Fruit fly (Drosophila melanogaster) whole organism, embryonic: ENCODE results near the gene CG5815.

ENCODE experiments used
- Adf1 ChIP-seq: fragments of 200-800 bp; sonication (Bioruptor generic); IDR thresholded peaks from 2 replicates; pipeline ENCODE4 v1.3.6; 2022; ENCODE audit warnings: missing biosample characterization, missing genetic modification characterization
- Aef1 ChIP-seq: fragments of 200-800 bp; sonication (Bioruptor generic); IDR thresholded peaks from 3 replicates; pipeline ENCODE4 v1.3.6; 2022; ENCODE audit warnings: missing biosample characterization, missing genetic modification characterization
- Atf-2 ChIP-seq: fragments of 200-800 bp; sonication (Bioruptor generic); optimal IDR thresholded peaks from 2 replicates; lab custom pipeline; 2016; ENCODE audit warnings: missing biosample characterization, missing genetic modification characterization
- C15 ChIP-seq: fragments of 200-800 bp; sonication (Bioruptor generic); IDR thresholded peaks from 3 replicates; pipeline ENCODE4 v1.3.6; 2022; ENCODE audit warnings: missing biosample characterization, missing genetic modification characterization
- CG10209 ChIP-seq: fragments of 200-800 bp; sonication (Bioruptor generic); optimal IDR thresholded peaks from 3 replicates; lab custom pipeline; 2017; ENCODE audit warnings: missing biosample characterization, mild to moderate bottlenecking, missing genetic modification characterization, missing genetic modification reagents
- CG10267 ChIP-seq: fragments of 200-800 bp; sonication (Bioruptor generic); optimal IDR thresholded peaks from 2 replicates; lab custom pipeline; 2018; ENCODE audit warnings: missing biosample characterization, mild to moderate bottlenecking, missing genetic modification characterization, moderate library complexity
- CG10543 ChIP-seq: fragments of 200-800 bp; sonication (Bioruptor generic); optimal IDR thresholded peaks from 3 replicates; lab custom pipeline; 2017; ENCODE audit warnings: missing biosample characterization, mild to moderate bottlenecking, missing genetic modification characterization, moderate library complexity
- CG13296 ChIP-seq: fragments of 200-800 bp; sonication (Bioruptor generic); optimal IDR thresholded peaks from 3 replicates; lab custom pipeline; 2018; ENCODE audit warnings: missing biosample characterization, mild to moderate bottlenecking, missing genetic modification characterization
- CG17612 ChIP-seq: fragments of 200-800 bp; sonication (Bioruptor generic); IDR thresholded peaks from 2 replicates; pipeline ENCODE4 v1.3.6; 2022; ENCODE audit warnings: missing biosample characterization, missing genetic modification characterization
- CG18619 ChIP-seq: fragments of 200-800 bp; sonication (Bioruptor generic); optimal IDR thresholded peaks from 3 replicates; lab custom pipeline; 2017; ENCODE audit warnings: missing biosample characterization, mild to moderate bottlenecking, missing genetic modification characterization
- CG2678 ChIP-seq: fragments of 200-800 bp; sonication (Bioruptor generic); optimal IDR thresholded peaks from 3 replicates; lab custom pipeline; 2019; ENCODE audit warnings: missing biosample characterization, mild to moderate bottlenecking, missing genetic modification characterization, moderate library complexity
- CG31388 ChIP-seq: fragments of 200-800 bp; sonication (Bioruptor generic); optimal IDR thresholded peaks from 2 replicates; lab custom pipeline; 2016; ENCODE audit warnings: missing biosample characterization, missing genetic modification characterization
- CG3281 ChIP-seq: fragments of 200-800 bp; sonication (Bioruptor generic); optimal IDR thresholded peaks from 3 replicates; lab custom pipeline; 2017; ENCODE audit warnings: missing biosample characterization, mild to moderate bottlenecking, missing genetic modification characterization
- CG34376 ChIP-seq: fragments of 200-800 bp; sonication (Bioruptor generic); optimal IDR thresholded peaks from 2 replicates; lab custom pipeline; 2018; ENCODE audit warnings: missing biosample characterization, mild to moderate bottlenecking, missing genetic modification characterization
- CG34422 ChIP-seq: fragments of 200-800 bp; sonication (Bioruptor generic); IDR thresholded peaks from 3 replicates; pipeline ENCODE4 v1.3.6; 2022; ENCODE audit warnings: missing biosample characterization, missing genetic modification characterization
- CG8388 ChIP-seq: fragments of 200-800 bp; sonication (Bioruptor generic); optimal IDR thresholded peaks from 2 replicates; lab custom pipeline; 2019; ENCODE audit warnings: missing biosample characterization, mild to moderate bottlenecking, missing genetic modification characterization, moderate library complexity
- CoRest ChIP-seq: fragments of 200-800 bp; sonication (Bioruptor generic); optimal IDR thresholded peaks from 3 replicates; lab custom pipeline; 2018; ENCODE audit warnings: missing biosample characterization, mild to moderate bottlenecking, missing genetic modification characterization, moderate library complexity
- Drgx ChIP-seq: fragments of 200-800 bp; sonication (Bioruptor generic); IDR thresholded peaks from 2 replicates; pipeline ENCODE4 v1.3.6; 2022; ENCODE audit warnings: missing biosample characterization, missing genetic modification characterization
- H2.0 ChIP-seq: fragments of 200-800 bp; sonication (Bioruptor generic); IDR thresholded peaks from 2 replicates; pipeline ENCODE4 v1.3.6; 2022; ENCODE audit warnings: missing biosample characterization, missing genetic modification characterization
- Hr3 ChIP-seq: fragments of 200-800 bp; sonication (Bioruptor generic); optimal IDR thresholded peaks from 3 replicates; lab custom pipeline; 2016; ENCODE audit warnings: missing biosample characterization, missing genetic modification characterization
- Hsf ChIP-seq: fragments of 200-800 bp; sonication (Bioruptor generic); optimal IDR thresholded peaks from 3 replicates; lab custom pipeline; 2016; ENCODE audit warnings: missing biosample characterization, missing genetic modification characterization
- Lhr ChIP-seq: fragments of 200-800 bp; sonication (Bioruptor generic); optimal IDR thresholded peaks from 3 replicates; lab custom pipeline; 2017; ENCODE audit warnings: mild to moderate bottlenecking, missing biosample characterization, missing genetic modification reagents, missing genetic modification characterization
- PHDP ChIP-seq: fragments of 200-800 bp; sonication (Bioruptor generic); optimal IDR thresholded peaks from 3 replicates; lab custom pipeline; 2018; ENCODE audit warnings: missing biosample characterization, mild to moderate bottlenecking, missing genetic modification characterization, moderate library complexity
- Pdp1 ChIP-seq, 2 experiments: fragments of 200-800 bp; sonication (Bioruptor generic); optimal IDR thresholded peaks; 3 replicates each; lab custom pipeline; 2016; ENCODE audit warnings: missing biosample characterization in 2 of 2, missing genetic modification characterization in 2 of 2, mild to moderate bottlenecking in 1 of 2, moderate library complexity in 1 of 2
- Rfx ChIP-seq: fragments of 200-800 bp; sonication (Bioruptor generic); IDR thresholded peaks from 2 replicates; pipeline ENCODE4 v1.3.6; 2022; ENCODE audit warnings: missing biosample characterization, missing genetic modification characterization
- Spps ChIP-seq: fragments of 200-800 bp; sonication (Bioruptor generic); optimal IDR thresholded peaks from 2 replicates; lab custom pipeline; 2018; ENCODE audit warnings: missing biosample characterization, mild to moderate bottlenecking, missing genetic modification characterization
- Xbp1 ChIP-seq: fragments of 200-800 bp; sonication (Bioruptor generic); optimal IDR thresholded peaks from 3 replicates; lab custom pipeline; 2016; ENCODE audit warnings: missing biosample characterization, mild to moderate bottlenecking, missing genetic modification characterization
- ato ChIP-seq: fragments of 200-800 bp; sonication (Bioruptor generic); IDR thresholded peaks from 2 replicates; pipeline ENCODE4 v1.3.6; 2022; ENCODE audit warnings: missing biosample characterization, missing genetic modification characterization; ENCODE audit not compliant: partially characterized antibody
- az2 ChIP-seq: fragments of 200-800 bp; sonication (Bioruptor generic); optimal IDR thresholded peaks from 3 replicates; lab custom pipeline; 2016; ENCODE audit warnings: missing biosample characterization, missing genetic modification characterization
- crol ChIP-seq: fragments of 200-800 bp; sonication (Bioruptor generic); IDR thresholded peaks from 2 replicates; pipeline ENCODE4 v1.3.6; 2022; ENCODE audit warnings: missing biosample characterization, missing genetic modification characterization
- danr ChIP-seq: fragments of 200-800 bp; sonication (Bioruptor generic); IDR thresholded peaks from 2 replicates; pipeline ENCODE4 v1.3.6; 2022; ENCODE audit warnings: missing biosample characterization, missing genetic modification characterization
- dysf ChIP-seq: fragments of 200-800 bp; sonication (Bioruptor generic); IDR thresholded peaks from 3 replicates; pipeline ENCODE4 v1.3.6; 2022; ENCODE audit warnings: missing biosample characterization, missing genetic modification characterization
- ems ChIP-seq: fragments of 200-800 bp; sonication (Bioruptor generic); optimal IDR thresholded peaks from 3 replicates; lab custom pipeline; 2016; ENCODE audit warnings: missing biosample characterization, missing genetic modification characterization
- gsb ChIP-seq: fragments of 200-800 bp; sonication (Bioruptor generic); IDR thresholded peaks from 2 replicates; pipeline ENCODE4 v1.3.6; 2022; ENCODE audit warnings: missing biosample characterization, missing genetic modification characterization
- hkb ChIP-seq, 2 experiments: fragments of 200-800 bp in 1 of 2; fragments of >200 bp in 1 of 2; sonication (Bioruptor generic) in 1 of 2; IDR thresholded peaks in 1 of 2; optimal IDR thresholded peaks in 1 of 2; 2 replicates each; pipeline versions ENCODE4 v1.3.6 to Lab custom; 2017 to 2022; ENCODE audit warnings: missing biosample characterization in 1 of 2, missing genetic modification characterization in 1 of 2
- lab ChIP-seq: fragments of 200-800 bp; sonication (Bioruptor generic); optimal IDR thresholded peaks from 3 replicates; lab custom pipeline; 2017; ENCODE audit warnings: missing biosample characterization, missing genetic modification characterization, mild to moderate bottlenecking, moderate library complexity, missing genetic modification reagents
- lmd ChIP-seq: fragments of 200-800 bp; sonication (Bioruptor generic); IDR thresholded peaks from 2 replicates; pipeline ENCODE4 v1.3.6; 2022; ENCODE audit warnings: missing biosample characterization, missing genetic modification characterization
- nerfin-1 ChIP-seq: fragments of 200-800 bp; sonication (Bioruptor generic); optimal IDR thresholded peaks from 3 replicates; lab custom pipeline; 2019; ENCODE audit warnings: missing biosample characterization, mild to moderate bottlenecking, missing genetic modification characterization, moderate library complexity
- nmo ChIP-seq: fragments of 200-800 bp; sonication (Bioruptor generic); optimal IDR thresholded peaks from 2 replicates; lab custom pipeline; 2018; ENCODE audit warnings: missing biosample characterization, mild to moderate bottlenecking, missing genetic modification characterization, moderate library complexity
- pho ChIP-seq: fragments of 200-800 bp; sonication (Bioruptor generic); optimal IDR thresholded peaks from 2 replicates; lab custom pipeline; 2016; ENCODE audit warnings: missing biosample characterization, missing genetic modification characterization
- phol ChIP-seq: fragments of 200-800 bp; sonication (Bioruptor generic); optimal IDR thresholded peaks from 3 replicates; lab custom pipeline; 2018; ENCODE audit warnings: missing biosample characterization, mild to moderate bottlenecking, missing genetic modification characterization, moderate library complexity
- sr ChIP-seq: fragments of 200-800 bp; sonication (Bioruptor generic); IDR thresholded peaks from 3 replicates; pipeline ENCODE4 v1.3.6; 2022; ENCODE audit warnings: missing biosample characterization, missing genetic modification characterization
- stc ChIP-seq: fragments of 200-800 bp; sonication (Bioruptor generic); IDR thresholded peaks from 2 replicates; pipeline ENCODE4 v1.3.6; 2022; ENCODE audit warnings: missing biosample characterization, missing genetic modification characterization
- unpg ChIP-seq: fragments of 200-800 bp; sonication (Bioruptor generic); optimal IDR thresholded peaks from 3 replicates; lab custom pipeline; 2018; ENCODE audit warnings: missing biosample characterization, mild to moderate bottlenecking, missing genetic modification characterization, moderate library complexity
- wor ChIP-seq: fragments of 200-800 bp; sonication (Bioruptor generic); IDR thresholded peaks from 2 replicates; pipeline ENCODE4 v1.3.6; 2022; ENCODE audit warnings: missing biosample characterization, missing genetic modification characterization
- zfh1 ChIP-seq: fragments of 200-800 bp; sonication (Bioruptor generic); IDR thresholded peaks from 3 replicates; pipeline ENCODE4 v1.3.6; 2022; ENCODE audit warnings: missing biosample characterization, missing genetic modification characterization

Gene CG5815

DNA sequence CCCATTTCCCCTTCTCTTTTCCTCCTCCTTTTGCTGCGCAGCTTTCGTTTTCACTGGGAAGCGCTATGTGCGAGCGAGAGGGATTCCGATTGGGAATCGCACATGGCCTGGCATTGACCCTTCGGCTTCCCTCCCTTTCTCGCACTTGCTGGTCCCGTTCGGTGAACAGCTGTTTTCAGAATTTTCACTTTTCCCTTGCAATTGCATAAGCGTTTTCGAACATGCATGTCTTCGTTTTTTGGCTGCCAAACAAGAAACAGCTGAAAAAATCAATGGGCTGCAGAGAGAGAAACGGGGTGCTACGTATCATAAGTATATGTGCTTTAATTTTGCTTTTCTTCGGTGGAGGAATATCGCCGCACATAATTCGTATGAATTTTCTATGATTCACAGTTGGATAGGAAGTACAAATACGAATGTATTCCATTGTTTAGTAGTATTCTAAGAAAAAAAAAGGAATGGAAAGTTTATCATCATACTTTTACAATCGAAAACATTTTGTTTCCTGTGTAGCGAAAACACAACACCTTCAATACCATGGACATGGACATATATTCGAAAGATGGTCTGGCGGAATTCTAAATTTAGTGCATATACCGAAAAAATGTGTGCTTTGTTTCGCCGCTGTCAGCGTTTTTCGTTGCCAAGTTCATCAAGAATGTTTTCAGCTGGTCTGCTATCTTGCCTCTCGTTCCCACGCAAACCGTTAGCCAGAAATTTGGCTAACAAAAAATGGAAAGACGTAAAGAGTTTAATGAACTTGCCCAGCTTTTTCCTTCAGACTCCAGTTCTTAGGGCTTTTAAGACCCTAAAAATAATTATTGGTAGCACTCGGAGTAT lies 40.0 kb downstream of the CG5815 start (continued):
- TF ChIP-seq az2 (peak; percentile 41), CG2678 (tag; lab: Kevin White, UChicago) (peak; percentile 69), stc (GFP tag; lab: Robert Waterston, UW) (0 out of 2 replicates have a peak, but pooled peaks have one; percentile 28), CG10543 (no peak), Xbp1 (GFP tag; lab: Kevin White, UChicago) (peak; percentile 13), CG13296 (GFP tag; lab: Kevin White, UChicago) (peak; percentile 14), Rfx (GFP tag; lab: Robert Waterston, UW) (peak; percentile 70), danr (0 out of 2 replicates have a peak, but pooled peaks have one; percentile 13), H2.0 (GFP tag; lab: Robert Waterston, UW) (0 out of 2 replicates have a peak, but pooled peaks have one; percentile 17), sr (GFP tag; lab: Robert Waterston, UW) (no peak), Aef1 (GFP tag; lab: Robert Waterston, UW) (0 out of 3 replicates have a peak, but pooled peaks have one; percentile 13), Drgx (GFP tag; lab: Robert Waterston, UW) (peak; percentile 21; the same call in 1 of the 2 replicates), CG34376 (GFP tag; lab: Kevin White, UChicago) (no peak), unpg (peak; percentile 66), nerfin-1 (peak; percentile 23), crol (GFP tag; lab: Robert Waterston, UW) (peak; percentile 23; the same call in 1 of the 2 replicates), lab (GFP tag; lab: Kevin White, UChicago) (peak; percentile 54), pho (peak; percentile 30), C15 (GFP tag; lab: Robert Waterston, UW) (no peak), ato (GFP tag; lab: Robert Waterston, UW) (no peak), CG10267 (tag; lab: Kevin White, UChicago) (peak; percentile 19), wor (GFP tag; lab: Robert Waterston, UW) (no peak), Pdp1 (GFP tag; optimal IDR thresholded peaks at IDR 0.05; lab: Kevin White, UChicago) (peak; percentile 24 to 76), Adf1 (GFP tag; lab: Robert Waterston, UW) (no peak), hkb (optimal IDR thresholded peaks at IDR 0.05; lab: Kevin White, UChicago) (no peak), hkb (GFP tag; IDR thresholded peaks at IDR 0.05; lab: Robert Waterston, UW) (peak; percentile 36; the same call in 1 of the 2 replicates), lmd (GFP tag; lab: Robert Waterston, UW) (peak; percentile 78), CG3281 (peak; percentile 62), dysf (GFP tag; lab: Robert Waterston, UW) (peak; percentile 67; the same call in 2 of the 3 replicates)

DNA sequence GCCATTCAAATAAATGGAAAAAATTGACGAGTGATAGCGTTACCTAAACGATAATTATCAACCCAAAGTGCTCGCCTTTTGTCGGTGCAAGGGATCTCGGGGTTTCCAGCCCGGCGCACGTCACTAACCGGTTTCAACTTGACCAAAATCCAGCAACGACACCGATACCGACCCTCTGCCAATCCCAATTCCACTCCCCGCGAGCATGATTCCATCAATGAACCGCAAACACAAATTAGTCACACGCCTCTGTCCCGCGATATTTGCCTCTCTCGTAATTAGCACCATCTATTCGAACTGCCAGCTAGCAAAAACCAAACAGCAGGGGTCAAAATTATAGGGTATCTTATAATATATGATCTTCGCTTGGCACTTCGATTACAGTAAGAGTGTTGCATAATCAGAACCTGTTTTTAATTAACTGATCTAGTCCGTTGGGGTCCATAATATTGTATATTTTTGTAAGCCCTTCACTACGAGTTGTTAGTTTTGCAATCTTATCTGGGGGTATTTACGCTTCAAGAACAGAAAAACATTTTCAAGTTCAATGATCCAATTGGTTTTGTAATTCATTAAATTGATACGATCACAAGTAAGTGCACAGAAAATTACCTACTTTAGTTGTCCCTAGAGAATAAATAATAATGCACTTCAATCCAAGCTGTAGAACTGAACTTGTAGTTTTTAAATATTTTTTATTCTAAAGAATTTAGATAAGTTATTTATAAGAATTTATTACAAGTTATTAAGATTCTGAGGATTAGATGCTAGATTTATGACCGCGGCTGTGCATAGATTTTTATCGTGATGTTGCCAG lies 40.9 kb downstream of the CG5815 start:
- TF ChIP-seq nmo (peak; percentile 5), CG10209 (GFP tag; lab: Kevin White, UChicago) (peak; percentile 71), gsb (GFP tag; lab: Robert Waterston, UW) (no peak), Spps (tag; lab: Kevin White, UChicago) (peak; percentile 17), zfh1 (GFP tag; lab: Robert Waterston, UW) (no peak), CG8388 (GFP tag; lab: Kevin White, UChicago) (peak; percentile 14), Hr3 (GFP tag; lab: Kevin White, UChicago) (peak; percentile 43), CG34422 (peak; percentile 43; the same call in 1 of the 3 replicates), Hsf (GFP tag; lab: Kevin White, UChicago) (peak; percentile 14), CG17612 (GFP tag; lab: Robert Waterston, UW) (no peak), lab (GFP tag; lab: Kevin White, UChicago) (peak; percentile 69), phol (tag; lab: Kevin White, UChicago) (peak; percentile 44), CoRest (tag; lab: Kevin White, UChicago) (peak; percentile 71), CG10267 (tag; lab: Kevin White, UChicago) (peak; percentile 28), CG31388 (no peak), Atf-2 (GFP tag; lab: Kevin White, UChicago) (no peak), Lhr (GFP tag; lab: Kevin White, UChicago) (no peak), ems (GFP tag; lab: Kevin White, UChicago) (peak; percentile 8), PHDP (peak; percentile 36), CG18619 (GFP tag; lab: Kevin White, UChicago) (peak; percentile 65)
